Fruit fly (Drosophila melanogaster): Measurements from ENCODE around the gene tal-AA.

- TF ChIP-seq CG15011 (GFP tag; optimal IDR thresholded peaks at IDR 0.05): no peak
- no peak for TF ChIP-seq Abd-B (GFP tag; optimal IDR thresholded peaks at IDR 0.05)
- no peak for TF ChIP-seq CG11560 (tag; IDR thresholded peaks at IDR 0.05)
- no peak for TF ChIP-seq Max (GFP tag; optimal IDR thresholded peaks at IDR 0.05)
- TF ChIP-seq btn (GFP tag; optimal IDR thresholded peaks at IDR 0.05): no peak
- no peak for TF ChIP-seq CG17385 (GFP tag; optimal IDR thresholded peaks at IDR 0.05)
- no peak for TF ChIP-seq CG12236 (GFP tag; optimal IDR thresholded peaks at IDR 0.05)
These were observed 42.4 kb downstream of the tal-AA start, which contains the start of gene CG14362 for dm6 chr3R:13855354-13855753.
